Worm (Caenorhabditis elegans) whole organism, L4 larva: ENCODE results near the gene meg-1.

Experiments used
- Y75B8A.6 ChIP-seq: fragments of 200-800 bp; sonication (Bioruptor generic); IDR thresholded peaks from 2 replicates; pipeline ENCODE4 v1.3.6; 2022; ENCODE audit warnings: missing genetic modification reagents, missing genetic modification characterization, missing compliant biosample characterization
- dpl-1 ChIP-seq: fragments of 150-350 bp; optimal IDR thresholded peaks from 2 replicates; lab custom pipeline; 2014; ENCODE audit warnings: missing biosample characterization, missing genetic modification reagents, missing genetic modification characterization
- egl-27 ChIP-seq: sonication (generic microtip); optimal IDR thresholded peaks from 3 replicates; lab custom pipeline; 2017; ENCODE audit warnings: missing biosample characterization, missing genetic modification reagents, missing genetic modification characterization
- lin-13 ChIP-seq: fragments of 150-350 bp; optimal IDR thresholded peaks from 2 replicates; lab custom pipeline; 2014; ENCODE audit warnings: missing biosample characterization, missing genetic modification reagents, missing genetic modification characterization
- lir-3 ChIP-seq: sonication (generic microtip); optimal IDR thresholded peaks from 2 replicates; lab custom pipeline; 2016; ENCODE audit warnings: mild to moderate bottlenecking, missing genetic modification characterization, missing compliant biosample characterization
- mdl-1 ChIP-seq, 2 experiments: fragments of 150-350 bp in 1 of 2; sonication (generic microtip) in 1 of 2; optimal IDR thresholded peaks; 2 replicates each; lab custom pipeline; 2014 to 2017; ENCODE audit warnings: missing biosample characterization in 2 of 2, missing genetic modification characterization in 2 of 2
- nhr-111 ChIP-seq: fragments of 200-800 bp; sonication (Bioruptor generic); optimal IDR thresholded peaks from 2 replicates; lab custom pipeline; 2018; ENCODE audit warnings: mild to moderate bottlenecking, missing genetic modification characterization, missing compliant biosample characterization
- nhr-237 ChIP-seq: sonication (generic microtip); optimal IDR thresholded peaks from 2 replicates; lab custom pipeline; 2017; ENCODE audit warnings: missing biosample characterization, missing genetic modification characterization
- rbr-2 ChIP-seq: sonication (generic microtip); optimal IDR thresholded peaks from 2 replicates; lab custom pipeline; 2016; ENCODE audit warnings: missing genotype, missing genetic modification characterization, missing compliant biosample characterization
- spr-1 ChIP-seq: sonication (generic microtip); optimal IDR thresholded peaks from 2 replicates; lab custom pipeline; 2016; ENCODE audit warnings: mild to moderate bottlenecking, missing genetic modification characterization, missing compliant biosample characterization

- no peak for TF ChIP-seq dpl-1 (GFP tag; lab: Kevin White, UChicago)
- TF ChIP-seq lir-3 = no peak
- no peak for TF ChIP-seq nhr-237 (tag; lab: Kevin White, UChicago)
- no peak for TF ChIP-seq rbr-2 (tag; lab: Kevin White, UChicago)
- TF ChIP-seq egl-27 (tag; lab: Kevin White, UChicago) = no peak
- TF ChIP-seq spr-1 (tag; lab: Kevin White, UChicago) = no peak
- TF ChIP-seq nhr-111 (GFP tag; lab: Kevin White, UChicago) = no peak
- TF ChIP-seq lin-13 = no peak
- no peak for TF ChIP-seq Y75B8A.6 (GFP tag; lab: Robert Waterston, UW)
- no peak for TF ChIP-seq mdl-1 (tag; optimal IDR thresholded peaks at IDR 0.05; lab: Kevin White, UChicago)
Observed at ce11 chrX:13948810-13949209, 19.4 kb upstream of the meg-1 start, which contains the start of gene alg-1.
